Worm (Caenorhabditis elegans) whole organism, midembryonic: Measurements from ENCODE around the gene C09E8.1.

Experiments
- flt-1 ChIP-seq: fragments of 200-800 bp; sonication (Bioruptor generic); IDR thresholded peaks from 2 replicates; pipeline ENCODE4 v1.3.6; 2022; ENCODE audit warnings: missing genetic modification characterization, missing compliant biosample characterization
- klf-2 ChIP-seq: fragments of 200-800 bp; sonication (Bioruptor generic); conservative IDR thresholded peaks from 2 replicates; pipeline ENCODE4 v1.3.6; 2022; ENCODE audit warnings: missing genetic modification reagents, missing genetic modification characterization, missing compliant biosample characterization
- med-1 ChIP-seq: sonication (generic microtip); optimal IDR thresholded peaks from 2 replicates; lab custom pipeline; 2017; ENCODE audit warnings: missing genetic modification characterization, mild to moderate bottlenecking, missing compliant biosample characterization, antibody characterized with exemption, missing genetic modification reagents; ENCODE audit not compliant: insufficient read depth
- ref-1 ChIP-seq: fragments of 200-800 bp; sonication (Bioruptor generic); conservative IDR thresholded peaks from 2 replicates; pipeline ENCODE4 v1.3.6; 2022; ENCODE audit warnings: missing genetic modification reagents, missing genetic modification characterization, missing compliant biosample characterization
- tab-1 ChIP-seq: fragments of 200-800 bp; sonication (Bioruptor generic); IDR thresholded peaks from 2 replicates; pipeline ENCODE4 v1.3.6; 2022; ENCODE audit warnings: missing genetic modification characterization, missing compliant biosample characterization
- ztf-23 ChIP-seq: fragments of 200-800 bp; sonication (Bioruptor generic); IDR thresholded peaks from 2 replicates; pipeline ENCODE4 v1.3.6; 2022; ENCODE audit warnings: missing genetic modification reagents, missing genetic modification characterization, missing compliant biosample characterization

DNA sequence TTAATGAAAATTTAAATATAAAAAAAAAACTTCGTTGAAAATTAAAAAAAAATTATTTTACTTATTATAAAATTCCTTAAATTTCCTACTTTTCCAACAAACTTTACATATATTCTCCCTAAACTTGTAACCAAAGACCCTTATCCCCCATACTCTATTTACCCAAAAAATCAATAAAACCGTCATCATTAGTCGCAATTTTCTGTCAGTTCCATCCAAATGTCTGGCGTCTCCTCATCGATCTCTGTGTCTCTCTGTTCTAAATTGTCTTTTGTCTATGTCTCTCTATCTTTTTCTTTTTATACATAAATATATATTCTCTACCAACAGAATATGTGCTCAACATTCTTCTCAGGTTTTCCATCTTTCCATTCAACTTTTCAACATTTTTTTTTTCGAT, 914 bp upstream of the C09E8.1 start:
- TF ChIP-seq med-1 (GFP tag; lab: Kevin White, UChicago) (no peak), tab-1 (GFP tag; lab: Robert Waterston, UW) (no peak), ztf-23 (GFP tag; lab: Robert Waterston, UW) (no peak), ref-1 (GFP tag; lab: Robert Waterston, UW) (no peak), klf-2 (no peak), flt-1 (GFP tag; lab: Robert Waterston, UW) (no peak)
